Worm (Caenorhabditis elegans) whole organism, L4 larva: Measurements from ENCODE around the gene spp-30.

Experiments
- R02D3.7 ChIP-seq: fragments of 150-350 bp; sonication (generic microtip); optimal IDR thresholded peaks from 3 replicates; lab custom pipeline; 2014; ENCODE audit warnings: missing biosample characterization, missing genetic modification characterization
- T20F7.1 ChIP-seq: fragments of 200-800 bp; sonication (Bioruptor generic); optimal IDR thresholded peaks from 2 replicates; lab custom pipeline; 2018; ENCODE audit warnings: mild to moderate bottlenecking, missing genetic modification characterization, missing compliant biosample characterization
- Y75B8A.6 ChIP-seq: fragments of 200-800 bp; sonication (Bioruptor generic); IDR thresholded peaks from 2 replicates; pipeline ENCODE4 v1.3.6; 2022; ENCODE audit warnings: missing genetic modification reagents, missing genetic modification characterization, missing compliant biosample characterization
- aha-1 ChIP-seq: fragments of 150-350 bp; peaks from one replicate; lab custom pipeline; 2014; ENCODE audit warnings: missing biosample characterization, missing genetic modification characterization
- attf-4 ChIP-seq: sonication (generic microtip); optimal IDR thresholded peaks from 3 replicates; lab custom pipeline; 2017; ENCODE audit warnings: missing biosample characterization, missing genetic modification characterization
- ceh-82 ChIP-seq: sonication (generic microtip); optimal IDR thresholded peaks from 2 replicates; lab custom pipeline; 2017; ENCODE audit warnings: missing biosample characterization, missing genetic modification characterization
- ces-1 ChIP-seq: fragments of 150-350 bp; sonication (generic microtip); optimal IDR thresholded peaks from 4 replicates; lab custom pipeline; 2014; ENCODE audit warnings: missing biosample characterization, missing genetic modification reagents, missing genetic modification characterization
- ctbp-1 ChIP-seq: fragments of 200-800 bp; sonication (Bioruptor generic); IDR thresholded peaks from 2 replicates; pipeline ENCODE4 v1.3.6; 2022; ENCODE audit warnings: missing genetic modification reagents, missing genetic modification characterization, missing compliant biosample characterization
- daf-12 ChIP-seq: fragments of 150-350 bp; optimal IDR thresholded peaks from 2 replicates; lab custom pipeline; 2014; ENCODE audit warnings: missing biosample characterization, missing genetic modification reagents, missing genetic modification characterization
- daf-16 ChIP-seq, 3 experiments: sonication (generic microtip); optimal IDR thresholded peaks; 2 replicates each; lab custom pipeline; 2016 to 2017; ENCODE audit warnings: missing genetic modification characterization in 3 of 3, missing genetic modification reagents in 3 of 3, mild to moderate bottlenecking in 2 of 3, missing compliant biosample characterization in 2 of 3, missing biosample characterization in 1 of 3, moderate library complexity in 1 of 3
- duxl-1 ChIP-seq: sonication (generic microtip); optimal IDR thresholded peaks from 2 replicates; lab custom pipeline; 2016; ENCODE audit warnings: mild to moderate bottlenecking, missing genetic modification characterization, moderate library complexity, missing compliant biosample characterization; ENCODE audit not compliant: poor library complexity
- egl-43 ChIP-seq: fragments of 200-800 bp; sonication (Bioruptor generic); IDR thresholded peaks from 2 replicates; pipeline ENCODE4 v1.3.6; 2022; ENCODE audit warnings: missing genetic modification reagents, missing genetic modification characterization, missing compliant biosample characterization
- fkh-10 ChIP-seq: fragments of 150-350 bp; optimal IDR thresholded peaks from 2 replicates; lab custom pipeline; 2014; ENCODE audit warnings: missing biosample characterization, missing genetic modification reagents, missing genetic modification characterization
- hlh-11 ChIP-seq: fragments of 200-800 bp; sonication (Bioruptor generic); optimal IDR thresholded peaks from 2 replicates; lab custom pipeline; 2018; ENCODE audit warnings: mild to moderate bottlenecking, missing genetic modification characterization, missing compliant biosample characterization
- hlh-30 ChIP-seq: sonication (generic microtip); optimal IDR thresholded peaks from 2 replicates; lab custom pipeline; 2017; ENCODE audit warnings: antibody characterized with exemption, mild to moderate bottlenecking, missing genetic modification characterization, missing compliant biosample characterization; ENCODE audit not compliant: insufficient read depth
- hmg-1.1 ChIP-seq: fragments of 200-800 bp; sonication (Bioruptor generic); IDR thresholded peaks from 2 replicates; pipeline ENCODE4 v1.3.6; 2022; ENCODE audit warnings: missing genetic modification reagents, missing genetic modification characterization, missing compliant biosample characterization
- lin-38 ChIP-seq: fragments of 200-800 bp; sonication (Bioruptor generic); IDR thresholded peaks from 2 replicates; pipeline ENCODE4 v1.3.6; 2022; ENCODE audit warnings: missing genetic modification reagents, missing genetic modification characterization, missing compliant biosample characterization
- lin-39 ChIP-seq: fragments of 150-350 bp; optimal IDR thresholded peaks from 2 replicates; lab custom pipeline; 2014; ENCODE audit warnings: missing biosample characterization, missing genetic modification reagents, missing genetic modification characterization
- lir-3 ChIP-seq: sonication (generic microtip); optimal IDR thresholded peaks from 2 replicates; lab custom pipeline; 2016; ENCODE audit warnings: mild to moderate bottlenecking, missing genetic modification characterization, missing compliant biosample characterization
- mdt-29 ChIP-seq: fragments of 200-800 bp; sonication (Bioruptor generic); IDR thresholded peaks from 2 replicates; pipeline ENCODE4 v1.3.6; 2022; ENCODE audit warnings: missing genetic modification reagents, missing genetic modification characterization, missing compliant biosample characterization
- nhr-10 ChIP-seq: fragments of 150-350 bp; optimal IDR thresholded peaks from 2 replicates; lab custom pipeline; 2014; ENCODE audit warnings: missing biosample characterization, missing genetic modification characterization
- nhr-42 ChIP-seq: fragments of 200-800 bp; sonication (Bioruptor generic); IDR thresholded peaks from 2 replicates; pipeline ENCODE4 v1.3.6; 2022; ENCODE audit warnings: missing genetic modification characterization, missing compliant biosample characterization
- nhr-76 ChIP-seq: fragments of 150-350 bp; optimal IDR thresholded peaks from 2 replicates; lab custom pipeline; 2014; ENCODE audit warnings: missing biosample characterization, missing genetic modification characterization
- nhr-77 ChIP-seq: fragments of 150-350 bp; optimal IDR thresholded peaks from 2 replicates; lab custom pipeline; 2014; ENCODE audit warnings: missing biosample characterization, missing genetic modification characterization
- php-3 ChIP-seq: fragments of 200-800 bp; sonication (Bioruptor generic); IDR thresholded peaks from 2 replicates; pipeline ENCODE4 v1.3.6; 2022; ENCODE audit warnings: missing genetic modification reagents, missing genetic modification characterization, missing compliant biosample characterization
- snpc-1.2 ChIP-seq: fragments of 200-800 bp; sonication (Bioruptor generic); IDR thresholded peaks from 2 replicates; pipeline ENCODE4 v1.3.6; 2022; ENCODE audit warnings: missing genetic modification reagents, missing genetic modification characterization, missing compliant biosample characterization
- snpc-4 ChIP-seq: fragments of 150-350 bp; optimal IDR thresholded peaks from 2 replicates; lab custom pipeline; 2014; ENCODE audit warnings: missing biosample characterization, missing genetic modification characterization
- unc-130 ChIP-seq: sonication (generic microtip); optimal IDR thresholded peaks from 2 replicates; lab custom pipeline; 2016; ENCODE audit warnings: missing genetic modification reagents, missing genetic modification characterization, missing compliant biosample characterization
- unc-62 ChIP-seq, 3 experiments: fragments of 150-350 bp in 1 of 3; sonication (generic microtip); optimal IDR thresholded peaks in 2 of 3; peaks in 1 of 3; 1 replicate in 1 of 3; 2 replicates in 2 of 3; lab custom pipeline; 2014 to 2017; ENCODE audit warnings: missing biosample characterization in 3 of 3, missing genetic modification characterization in 3 of 3, missing genetic modification reagents in 3 of 3, missing genotype in 1 of 3

spp-30 gene

ce11 chrX:11638987-11639386 is 10.5 kb upstream of the spp-30 start:
- no peak for TF ChIP-seq snpc-4 (tag; lab: Kevin White, UChicago)
- TF ChIP-seq T20F7.1 (GFP tag; lab: Kevin White, UChicago): no peak

- TF ChIP-seq attf-4 (tag; lab: Kevin White, UChicago) (no peak), nhr-42 (GFP tag; lab: Robert Waterston, UW) (0 out of 2 replicates have a peak, but pooled peaks have one; percentile 18), unc-62 (GFP tag; optimal IDR thresholded peaks at IDR 0.05 in 1 of 2; lab: Kevin White, UChicago) (peak in 1 of 2 experiments; percentile 53), unc-62 (tag; optimal IDR thresholded peaks at IDR 0.05; lab: Kevin White, UChicago) (no peak), lin-39 (no peak), aha-1 (tag; lab: Kevin White, UChicago) (peak; percentile 21)
Observed at ce11 chrX:11637721-11638120, 9.2 kb upstream of the spp-30 start.

ce11 chrX:11633278-11633677 is 4.8 kb upstream of the spp-30 start:
- TF ChIP-seq ces-1 (GFP tag; lab: Kevin White, UChicago) (peak; percentile 62), fkh-10 (GFP tag; lab: Kevin White, UChicago) (peak; percentile 14), php-3 (no peak), mdt-29 (no peak), lir-3 (tag; lab: Kevin White, UChicago) (no peak), R02D3.7 (tag; lab: Kevin White, UChicago) (no peak), attf-4 (tag; lab: Kevin White, UChicago) (no peak), ceh-82 (tag; lab: Kevin White, UChicago) (no peak)

ce11 chrX:11632107-11632506 is 3.6 kb upstream of the spp-30 start, which contains the start of gene sto-6:
Gene sto-6 (plus strand): TSS chrX:11632407.
- TF ChIP-seq daf-16 (GFP tag; optimal IDR thresholded peaks at IDR 0.05; lab: Kevin White, UChicago): no peak
- TF ChIP-seq daf-16 (tag; optimal IDR thresholded peaks at IDR 0.05; lab: Kevin White, UChicago): no peak
- no peak for TF ChIP-seq nhr-77 (tag; lab: Kevin White, UChicago)
- TF ChIP-seq snpc-1.2 (GFP tag; lab: Robert Waterston, UW): no peak
- no peak for TF ChIP-seq nhr-10 (tag; lab: Kevin White, UChicago)
- TF ChIP-seq nhr-76 (tag; lab: Kevin White, UChicago): no peak
- TF ChIP-seq hlh-30 (tag; lab: Kevin White, UChicago): no peak
- no peak for TF ChIP-seq aha-1 (tag; lab: Kevin White, UChicago)
- TF ChIP-seq daf-12 (tag; lab: Kevin White, UChicago): no peak
- TF ChIP-seq Y75B8A.6 (GFP tag; lab: Robert Waterston, UW): no peak
- TF ChIP-seq, all 104 proteins: peak for 0

- 0 out of 2 replicates have a peak, but pooled peaks have one; percentile 23 for TF ChIP-seq ctbp-1 (GFP tag; lab: Robert Waterston, UW)
- TF ChIP-seq Y75B8A.6 (GFP tag; lab: Robert Waterston, UW): no peak
- TF ChIP-seq unc-130: no peak
- no peak for TF ChIP-seq lin-38 (GFP tag; lab: Robert Waterston, UW)
- TF ChIP-seq aha-1 (tag; lab: Kevin White, UChicago): peak; percentile 30
- no peak for TF ChIP-seq hlh-11 (tag; lab: Kevin White, UChicago)
- no peak for TF ChIP-seq egl-43
- TF ChIP-seq hmg-1.1 (GFP tag; lab: Robert Waterston, UW): 0 out of 2 replicates have a peak, but pooled peaks have one; percentile 24
Observed at ce11 chrX:11630499-11630898, 2.0 kb upstream of the spp-30 start.

- TF ChIP-seq duxl-1 (tag; lab: Kevin White, UChicago) (no peak), unc-62 (GFP tag; optimal IDR thresholded peaks at IDR 0.05 in 1 of 2; lab: Kevin White, UChicago) (peak in 1 of 2 experiments; percentile 9), unc-62 (tag; optimal IDR thresholded peaks at IDR 0.05; lab: Kevin White, UChicago) (no peak)
Observed at ce11 chrX:11627013-11627412, 1.5 kb downstream of the spp-30 start, which contains the start of gene twk-44. Gene twk-44 (minus strand): TSS chrX:11627113.
